Worm (Caenorhabditis elegans) whole organism, L4 larva: ENCODE measurements around the gene hlh-4.

Experiments used
- mes-2 ChIP-seq: sonication (generic microtip); optimal IDR thresholded peaks from 2 replicates; lab custom pipeline; 2016; ENCODE audit warnings: missing genotype, mild to moderate bottlenecking, missing genetic modification characterization, missing compliant biosample characterization; ENCODE audit not compliant: poor library complexity, severe bottlenecking
- nhr-77 ChIP-seq: fragments of 150-350 bp; optimal IDR thresholded peaks from 2 replicates; lab custom pipeline; 2014; ENCODE audit warnings: missing biosample characterization, missing genetic modification characterization
- pha-4 ChIP-seq, 2 experiments: fragments of 150-350 bp in 1 of 2; fragments of 200-800 bp in 1 of 2; sonication (Bioruptor generic) in 1 of 2; IDR thresholded peaks in 1 of 2; optimal IDR thresholded peaks in 1 of 2; 2 replicates each; pipeline versions ENCODE4 v1.3.6 to Lab custom; 2014 to 2022; ENCODE audit warnings: missing genetic modification characterization in 2 of 2, missing genetic modification reagents in 2 of 2, missing biosample characterization in 1 of 2, missing compliant biosample characterization in 1 of 2

DNA sequence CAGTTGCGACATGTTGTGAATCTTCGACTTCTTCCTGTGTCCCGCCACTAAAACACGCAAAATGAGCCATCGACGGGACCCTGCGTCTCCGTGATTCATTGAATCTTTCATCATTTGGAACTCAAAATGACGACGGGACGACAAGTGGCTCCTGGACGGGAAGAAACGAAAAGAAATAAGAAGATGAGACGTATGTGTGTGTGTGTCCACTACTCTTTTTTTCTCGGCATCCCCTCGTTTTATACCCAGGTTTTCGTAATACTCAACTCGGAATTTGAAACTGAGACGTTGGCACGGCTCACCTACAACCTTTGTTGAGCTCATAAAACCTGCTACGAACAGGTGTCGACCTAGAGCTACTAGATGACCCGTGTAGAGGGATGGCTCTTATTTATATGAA, 5.7 kb upstream of the hlh-4 start:
- TF ChIP-seq mes-2 (tag; lab: Kevin White, UChicago) (no peak), nhr-77 (tag; lab: Kevin White, UChicago) (no peak), pha-4 (GFP tag; IDR thresholded peaks at IDR 0.05; lab: Robert Waterston, UW) (no peak), pha-4 (tag; optimal IDR thresholded peaks at IDR 0.05; lab: Kevin White, UChicago) (no peak)
